Worm (Caenorhabditis elegans) whole organism, young adult: ENCODE measurements around the gene aaim-1.

Experiments
- B0336.3 ChIP-seq: fragments of 200-800 bp; sonication (Bioruptor generic); IDR thresholded peaks from 2 replicates; pipeline ENCODE4 v1.3.6; 2022; ENCODE audit warnings: missing genetic modification characterization, missing compliant biosample characterization
- F23B12.7 ChIP-seq: sonication (generic microtip); optimal IDR thresholded peaks from 2 replicates; lab custom pipeline; 2017; ENCODE audit warnings: missing genetic modification characterization, mild to moderate bottlenecking, missing compliant biosample characterization, antibody characterized with exemption, moderate library complexity; ENCODE audit not compliant: insufficient read depth
- F37B4.10 ChIP-seq: fragments of 200-800 bp; sonication (Bioruptor generic); IDR thresholded peaks from 2 replicates; pipeline ENCODE4 v1.3.6; 2022; ENCODE audit warnings: missing genetic modification characterization, missing compliant biosample characterization
- F57A8.1 ChIP-seq: fragments of 200-800 bp; sonication (Bioruptor generic); optimal IDR thresholded peaks from 2 replicates; lab custom pipeline; 2018; ENCODE audit warnings: mild to moderate bottlenecking, missing genetic modification characterization, moderate library complexity, missing compliant biosample characterization
- K11D2.4 ChIP-seq: fragments of 200-800 bp; sonication (Bioruptor generic); IDR thresholded peaks from 2 replicates; pipeline ENCODE4 v1.3.6; 2022; ENCODE audit warnings: missing genetic modification reagents, missing genetic modification characterization, missing compliant biosample characterization
- T26A5.8 ChIP-seq: sonication (generic microtip); optimal IDR thresholded peaks from 2 replicates; lab custom pipeline; 2016; ENCODE audit warnings: missing genetic modification characterization, missing compliant biosample characterization
- Y53G8AR.9 ChIP-seq: fragments of 200-800 bp; sonication (Bioruptor generic); conservative IDR thresholded peaks from 2 replicates; pipeline ENCODE4 v1.3.6; 2022; ENCODE audit warnings: missing genetic modification reagents, missing genetic modification characterization, missing compliant biosample characterization
- ama-1 ChIP-seq, 3 experiments: fragments of 150-350 bp in 1 of 3; sonication (generic microtip) in 2 of 3; optimal IDR thresholded peaks; 2 replicates each; lab custom pipeline; 2014 to 2018; ENCODE audit warnings: missing biosample characterization in 2 of 3, missing genetic modification characterization in 2 of 3, missing genetic modification reagents in 2 of 3
- atf-7 ChIP-seq: sonication (generic microtip); optimal IDR thresholded peaks from 2 replicates; lab custom pipeline; 2017; ENCODE audit warnings: mild to moderate bottlenecking, missing genetic modification characterization, missing compliant biosample characterization
- cebp-1 ChIP-seq, 2 experiments: fragments of 200-800 bp in 1 of 2; sonication (Bioruptor generic) in 1 of 2; sonication (generic microtip) in 1 of 2; IDR thresholded peaks in 1 of 2; optimal IDR thresholded peaks in 1 of 2; 2 replicates each; pipeline versions ENCODE4 v1.3.6 to Lab custom; 2017 to 2022; ENCODE audit warnings: missing compliant biosample characterization in 2 of 2, missing genetic modification characterization in 2 of 2, mild to moderate bottlenecking in 1 of 2, missing genetic modification reagents in 1 of 2, moderate library complexity in 1 of 2
- cebp-2 ChIP-seq: fragments of 200-800 bp; sonication (Bioruptor generic); IDR thresholded peaks from 2 replicates; pipeline ENCODE4 v1.3.6; 2022; ENCODE audit warnings: missing genetic modification characterization, missing compliant biosample characterization
- ceh-100 ChIP-seq: fragments of 200-800 bp; sonication (Bioruptor generic); IDR thresholded peaks from 2 replicates; pipeline ENCODE4 v1.3.6; 2022; ENCODE audit warnings: missing genetic modification reagents, missing genetic modification characterization, missing compliant biosample characterization
- chd-7 ChIP-seq: sonication (generic microtip); optimal IDR thresholded peaks from 2 replicates; lab custom pipeline; 2016; ENCODE audit warnings: mild to moderate bottlenecking, missing genetic modification characterization, moderate library complexity, missing compliant biosample characterization
- dox-1 ChIP-seq: fragments of 200-800 bp; sonication (Bioruptor generic); IDR thresholded peaks from 2 replicates; pipeline ENCODE4 v1.3.6; 2022; ENCODE audit warnings: missing genetic modification reagents, missing genetic modification characterization, missing compliant biosample characterization
- egl-18 ChIP-seq: fragments of 200-800 bp; sonication (Bioruptor generic); IDR thresholded peaks from 2 replicates; pipeline ENCODE4 v1.3.6; 2022; ENCODE audit warnings: missing genetic modification reagents, missing genetic modification characterization, missing compliant biosample characterization
- ets-4 ChIP-seq: fragments of 200-800 bp; sonication (Bioruptor generic); optimal IDR thresholded peaks from 2 replicates; lab custom pipeline; 2018; ENCODE audit warnings: mild to moderate bottlenecking, missing genetic modification characterization, missing compliant biosample characterization
- hsf-1 ChIP-seq: fragments of 200-800 bp; sonication (Bioruptor generic); IDR thresholded peaks from 2 replicates; pipeline ENCODE4 v1.3.6; 2022; ENCODE audit warnings: missing genetic modification reagents, missing genetic modification characterization, missing compliant biosample characterization
- let-526 ChIP-seq: fragments of 200-800 bp; sonication (Bioruptor generic); IDR thresholded peaks from 2 replicates; pipeline ENCODE4 v1.3.6; 2022; ENCODE audit warnings: missing genetic modification reagents, missing genetic modification characterization, missing compliant biosample characterization
- let-607 ChIP-seq, 2 experiments: fragments of 200-800 bp in 1 of 2; sonication (Bioruptor generic) in 1 of 2; sonication (generic microtip) in 1 of 2; optimal IDR thresholded peaks; 2 replicates each; lab custom pipeline; 2016 to 2018; ENCODE audit warnings: mild to moderate bottlenecking in 2 of 2, missing compliant biosample characterization in 2 of 2, missing genetic modification characterization in 2 of 2, moderate library complexity in 2 of 2, missing genotype in 1 of 2
- lin-26 ChIP-seq: fragments of 200-800 bp; sonication (Bioruptor generic); IDR thresholded peaks from 2 replicates; pipeline ENCODE4 v1.3.6; 2022; ENCODE audit warnings: missing genetic modification reagents, missing genetic modification characterization, missing compliant biosample characterization
- lin-35 ChIP-seq, 3 experiments: fragments of 150-350 bp in 2 of 3; sonication (generic microtip) in 1 of 3; optimal IDR thresholded peaks; 2 replicates each; lab custom pipeline; 2014 to 2018; ENCODE audit warnings: missing biosample characterization in 3 of 3, missing genetic modification characterization in 3 of 3, missing genetic modification reagents in 3 of 3
- lsl-1 ChIP-seq: fragments of 200-800 bp; sonication (Bioruptor generic); optimal IDR thresholded peaks from 2 replicates; lab custom pipeline; 2018; ENCODE audit warnings: mild to moderate bottlenecking, missing genetic modification characterization, moderate library complexity, missing compliant biosample characterization
- madf-10 ChIP-seq: sonication (generic microtip); optimal IDR thresholded peaks from 2 replicates; lab custom pipeline; 2016; ENCODE audit warnings: mild to moderate bottlenecking, missing genetic modification characterization, missing compliant biosample characterization
- madf-3 ChIP-seq: fragments of 200-800 bp; sonication (Bioruptor generic); IDR thresholded peaks from 2 replicates; pipeline ENCODE4 v1.3.6; 2022; ENCODE audit warnings: missing genetic modification reagents, missing genetic modification characterization, missing compliant biosample characterization
- nhr-80 ChIP-seq: sonication (generic microtip); optimal IDR thresholded peaks from 2 replicates; lab custom pipeline; 2016; ENCODE audit warnings: missing genetic modification characterization, missing compliant biosample characterization
- nhr-90 ChIP-seq: sonication (generic microtip); optimal IDR thresholded peaks from 2 replicates; lab custom pipeline; 2016; ENCODE audit warnings: missing genotype, mild to moderate bottlenecking, missing genetic modification characterization, missing compliant biosample characterization
- pbrm-1 ChIP-seq: fragments of 200-800 bp; sonication (Bioruptor generic); IDR thresholded peaks from 2 replicates; pipeline ENCODE4 v1.3.6; 2022; ENCODE audit warnings: missing genetic modification reagents, missing genetic modification characterization, missing compliant biosample characterization
- repo-1 ChIP-seq: sonication (generic microtip); optimal IDR thresholded peaks from 2 replicates; lab custom pipeline; 2017; ENCODE audit warnings: mild to moderate bottlenecking, missing genetic modification characterization, missing compliant biosample characterization
- rpc-1 ChIP-seq, 2 experiments: fragments of 150-350 bp in 1 of 2; sonication (generic microtip) in 1 of 2; optimal IDR thresholded peaks; 2 replicates each; lab custom pipeline; 2014 to 2018; ENCODE audit warnings: missing biosample characterization in 1 of 2, missing genetic modification characterization in 1 of 2, missing genetic modification reagents in 1 of 2, missing genotype in 1 of 2
- snpc-1.3 ChIP-seq: sonication (generic microtip); optimal IDR thresholded peaks from 2 replicates; lab custom pipeline; 2017; ENCODE audit warnings: missing genetic modification characterization, mild to moderate bottlenecking, missing compliant biosample characterization, antibody characterized with exemption, moderate library complexity, missing genotype, missing genetic modification reagents; ENCODE audit not compliant: insufficient read depth
- snpc-4 ChIP-seq, 5 experiments: fragments of 150-350 bp in 1 of 5; sonication (generic microtip) in 4 of 5; optimal IDR thresholded peaks; 2 replicates each; lab custom pipeline; 2014 to 2018; ENCODE audit warnings: missing genetic modification characterization in 5 of 5, missing biosample characterization in 3 of 5, antibody characterized with exemption in 2 of 5, mild to moderate bottlenecking in 2 of 5, missing compliant biosample characterization in 2 of 5, missing genotype in 2 of 5, moderate library complexity in 2 of 5, missing genetic modification reagents in 1 of 5
- tlf-1 ChIP-seq: fragments of 200-800 bp; sonication (Bioruptor generic); optimal IDR thresholded peaks from 2 replicates; lab custom pipeline; 2018; ENCODE audit warnings: mild to moderate bottlenecking, missing genetic modification characterization, missing compliant biosample characterization
- ztf-18 ChIP-seq: sonication (generic microtip); optimal IDR thresholded peaks from 2 replicates; lab custom pipeline; 2016; ENCODE audit warnings: missing genotype, mild to moderate bottlenecking, missing genetic modification characterization, missing compliant biosample characterization
- ztf-22 ChIP-seq: fragments of 200-800 bp; sonication (Bioruptor generic); optimal IDR thresholded peaks from 2 replicates; lab custom pipeline; 2018; ENCODE audit warnings: mild to moderate bottlenecking, missing genetic modification characterization, moderate library complexity, missing compliant biosample characterization
- ztf-28 ChIP-seq: fragments of 200-800 bp; sonication (Bioruptor generic); IDR thresholded peaks from 2 replicates; pipeline ENCODE4 v1.3.6; 2022; ENCODE audit warnings: missing genetic modification reagents, missing genetic modification characterization, missing compliant biosample characterization
- ztf-3 ChIP-seq: fragments of 200-800 bp; sonication (Bioruptor generic); optimal IDR thresholded peaks from 2 replicates; lab custom pipeline; 2018; ENCODE audit warnings: mild to moderate bottlenecking, missing genetic modification characterization, missing compliant biosample characterization

The aaim-1 gene

ce11 chrX:6542692-6543091 lies 19.5 kb downstream of the aaim-1 start, which contains the start of gene T14E8.2:
Gene T14E8.2, plus strand, starts transcription at chrX:6542992.
- no peak for TF ChIP-seq repo-1 (tag; lab: Kevin White, UChicago)
- TF ChIP-seq ztf-28 (GFP tag; lab: Robert Waterston, UW): no peak
- TF ChIP-seq K11D2.4 (GFP tag; lab: Robert Waterston, UW): no peak
- no peak for TF ChIP-seq cebp-2 (GFP tag; lab: Robert Waterston, UW)
- no peak for TF ChIP-seq nhr-80
- TF ChIP-seq madf-3: no peak
- TF ChIP-seq ztf-3: no peak
- no peak for TF ChIP-seq ztf-18 (tag; lab: Kevin White, UChicago)
- TF ChIP-seq rpc-1 (optimal IDR thresholded peaks at IDR 0.05; lab: Kevin White, UChicago): no peak
- no peak for TF ChIP-seq rpc-1 (tag; optimal IDR thresholded peaks at IDR 0.05; lab: Kevin White, UChicago)
- no peak for TF ChIP-seq snpc-1.3
- TF ChIP-seq F23B12.7: no peak
- TF ChIP-seq, all 124 proteins: peak for 0

- TF ChIP-seq nhr-80: peak; percentile 86
- TF ChIP-seq nhr-90 (tag; lab: Kevin White, UChicago): no peak
- no peak for TF ChIP-seq ama-1 (optimal IDR thresholded peaks at IDR 0.05; lab: Kevin White, UChicago)
- TF ChIP-seq ama-1 (GFP tag; optimal IDR thresholded peaks at IDR 0.05; lab: Kevin White, UChicago): no peak
Measured at ce11 chrX:6538068-6538467, 24.2 kb downstream of the aaim-1 start.

- no peak for TF ChIP-seq lin-35 (GFP tag; optimal IDR thresholded peaks at IDR 0.05; lab: Kevin White, UChicago)
- TF ChIP-seq madf-10 (tag; lab: Kevin White, UChicago): peak; percentile 26
- TF ChIP-seq let-607 (tag; optimal IDR thresholded peaks at IDR 0.05; lab: Kevin White, UChicago): peak in 1 of 2 experiments; percentile 58
- peak; percentile 77 for TF ChIP-seq nhr-80
- TF ChIP-seq ets-4 (GFP tag; lab: Kevin White, UChicago): peak; percentile 60
- no peak for TF ChIP-seq B0336.3 (GFP tag; lab: Robert Waterston, UW)
- TF ChIP-seq hsf-1: 0 out of 2 replicates have a peak, but pooled peaks have one; percentile 42
- TF ChIP-seq Y53G8AR.9 (GFP tag; lab: Robert Waterston, UW): 0 out of 2 replicates have a peak, but pooled peaks have one; percentile 27
- peak; percentile 24 for TF ChIP-seq ztf-22 (GFP tag; lab: Kevin White, UChicago)
- TF ChIP-seq snpc-1.3: no peak
- TF ChIP-seq chd-7 (tag; lab: Kevin White, UChicago): peak; percentile 62
- 0 out of 2 replicates have a peak, but pooled peaks have one; percentile 12 for TF ChIP-seq dox-1 (GFP tag; lab: Robert Waterston, UW)
Measured at ce11 chrX:6536701-6537279, 25.4 kb downstream of the aaim-1 start, which contains the start of gene ilys-5. Gene ilys-5, minus strand, starts transcription at chrX:6536840.

- no peak for TF ChIP-seq let-607 (tag; optimal IDR thresholded peaks at IDR 0.05; lab: Kevin White, UChicago)
- no peak for TF ChIP-seq cebp-1 (GFP tag; IDR thresholded peaks at IDR 0.05; lab: Robert Waterston, UW)
- TF ChIP-seq cebp-1 (tag; optimal IDR thresholded peaks at IDR 0.05; lab: Kevin White, UChicago): peak; percentile 2
- TF ChIP-seq nhr-90 (tag; lab: Kevin White, UChicago): peak; percentile 48
- no peak for TF ChIP-seq ceh-100 (GFP tag; lab: Robert Waterston, UW)
- TF ChIP-seq lsl-1: no peak
- 0 out of 2 replicates have a peak, but pooled peaks have one; percentile 12 for TF ChIP-seq pbrm-1 (GFP tag; lab: Robert Waterston, UW)
- no peak for TF ChIP-seq K11D2.4 (GFP tag; lab: Robert Waterston, UW)
- TF ChIP-seq snpc-4 (GFP tag; optimal IDR thresholded peaks at IDR 0.05; lab: Kevin White, UChicago): no peak
- TF ChIP-seq snpc-4 (tag; optimal IDR thresholded peaks at IDR 0.05; lab: Kevin White, UChicago): no peak
- no peak for TF ChIP-seq egl-18
- no peak for TF ChIP-seq T26A5.8 (tag; lab: Kevin White, UChicago)
- TF ChIP-seq let-526 (GFP tag; lab: Robert Waterston, UW): no peak
- peak; percentile 56 for TF ChIP-seq tlf-1 (GFP tag; lab: Kevin White, UChicago)
- TF ChIP-seq nhr-80: peak; percentile 41
- TF ChIP-seq atf-7 (tag; lab: Kevin White, UChicago): peak; percentile 39
- 0 out of 2 replicates have a peak, but pooled peaks have one; percentile 35 for TF ChIP-seq B0336.3 (GFP tag; lab: Robert Waterston, UW)
- TF ChIP-seq Y53G8AR.9 (GFP tag; lab: Robert Waterston, UW): peak; percentile 86
- TF ChIP-seq madf-10 (tag; lab: Kevin White, UChicago): peak; percentile 78
- no peak for TF ChIP-seq F37B4.10
- TF ChIP-seq lin-26: no peak
- TF ChIP-seq repo-1 (tag; lab: Kevin White, UChicago): peak; percentile 47
- no peak for TF ChIP-seq F57A8.1 (GFP tag; lab: Kevin White, UChicago)
Measured at ce11 chrX:6533038-6533437, 29.2 kb downstream of the aaim-1 start.
